Worm (Caenorhabditis elegans): ENCODE measurements around the gene pdha-1.

DNA sequence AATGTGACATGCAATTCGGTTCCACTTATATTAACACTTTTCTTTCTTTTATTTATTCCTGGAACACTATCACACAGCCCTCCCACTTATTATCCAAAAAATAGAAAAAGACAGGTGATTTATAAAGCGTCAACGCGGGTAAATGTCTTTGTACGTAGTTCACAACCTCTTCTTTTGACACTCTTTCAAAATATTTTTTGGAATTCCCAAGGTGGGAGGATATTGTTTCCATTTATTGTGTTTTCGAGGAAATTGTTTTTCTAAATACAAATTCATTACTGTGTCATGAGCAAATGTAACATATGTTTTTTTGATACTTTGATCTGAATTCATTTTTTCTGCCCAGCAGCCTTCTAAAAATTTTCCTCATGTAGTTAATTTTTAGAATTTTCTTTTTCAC lies 8.2 kb upstream of the pdha-1 start:
- TF ChIP-seq lsy-2 (tag; optimal IDR thresholded peaks at IDR 0.05) (no peak), nhr-237 (tag; optimal IDR thresholded peaks at IDR 0.05) (no peak), snpc-4 (tag; optimal IDR thresholded peaks at IDR 0.05) (no peak), unc-39 (tag; optimal IDR thresholded peaks at IDR 0.05) (no peak), elt-1 (tag; optimal IDR thresholded peaks at IDR 0.05; ENCODE audit: borderline replicate concordance, insufficient read depth) (no peak), lin-32 (GFP tag; optimal IDR thresholded peaks at IDR 0.05) (no peak), ces-1 (GFP tag; optimal IDR thresholded peaks at IDR 0.05) (no peak), elt-3 (tag; optimal IDR thresholded peaks at IDR 0.05) (no peak), ceh-83 (GFP tag; optimal IDR thresholded peaks at IDR 0.05) (no peak), blmp-1 (tag; optimal IDR thresholded peaks at IDR 0.05) (no peak), lin-13 (tag; optimal IDR thresholded peaks at IDR 0.05) (no peak)

Measured in whole organism, mixed stage, embryonic.